Fruit fly (Drosophila melanogaster): ENCODE results near the gene CG32284.

DNA sequence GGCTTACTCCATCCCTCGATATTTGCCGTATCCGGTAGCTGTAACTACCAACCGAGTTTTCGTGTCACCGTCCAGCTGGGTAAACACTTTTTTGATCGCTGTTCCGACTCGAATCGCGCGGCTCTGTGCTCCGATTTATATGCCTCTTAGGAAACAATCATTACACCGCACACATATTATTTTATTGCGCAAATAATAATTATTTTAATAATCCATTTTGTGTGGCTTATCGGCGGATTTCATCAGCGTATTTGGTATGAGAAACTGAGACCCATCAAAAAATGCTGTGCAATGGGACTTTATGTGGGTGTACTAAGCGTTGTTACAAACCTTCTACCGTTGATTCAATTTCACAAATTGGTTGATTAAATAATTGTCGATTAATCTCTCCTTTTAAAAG is 16.6 kb downstream of the CG32284 start, which contains the start of gene CG32271:
- TF ChIP-seq insv (optimal IDR thresholded peaks at IDR 0.05), result no peak
- TF ChIP-seq psq (optimal IDR thresholded peaks at IDR 0.05), result no peak
